Fruit fly (Drosophila melanogaster) whole organism, prepupa: ENCODE results near the gene tey.
A peak's percentile ranks its signal among the peaks of the same experiment; 100 is the strongest.

Experiments
- Blimp-1 ChIP-seq: fragments of 200-800 bp; sonication (Bioruptor generic); optimal IDR thresholded peaks from 3 replicates; lab custom pipeline; 2017; ENCODE audit warnings: missing biosample characterization, missing genetic modification characterization, mild to moderate bottlenecking, moderate library complexity, missing genetic modification reagents
- CG10631 ChIP-seq: fragments of 200-800 bp; sonication (Bioruptor generic); optimal IDR thresholded peaks from 2 replicates; lab custom pipeline; 2016; ENCODE audit warnings: missing biosample characterization, missing genetic modification characterization
- CG11294 ChIP-seq: fragments of 200-800 bp; sonication (Bioruptor generic); IDR thresholded peaks from 2 replicates; pipeline ENCODE4 v1.3.6; 2022; ENCODE audit warnings: missing biosample characterization, missing genetic modification characterization
- CG15336 ChIP-seq: fragments of 200-800 bp; sonication (Bioruptor generic); IDR thresholded peaks from 2 replicates; pipeline ENCODE4 v1.3.6; 2022; ENCODE audit warnings: missing biosample characterization, missing genetic modification characterization
- CG1621 ChIP-seq: fragments of 200-800 bp; sonication (Bioruptor generic); optimal IDR thresholded peaks from 3 replicates; lab custom pipeline; 2018; ENCODE audit warnings: missing biosample characterization, mild to moderate bottlenecking, missing genetic modification characterization
- CG3032 ChIP-seq: fragments of 200-800 bp; optimal IDR thresholded peaks from 2 replicates; lab custom pipeline; 2019; ENCODE audit warnings: missing biosample characterization, mild to moderate bottlenecking, missing genetic modification characterization, moderate library complexity
- CG31627 ChIP-seq: fragments of 200-800 bp; sonication (Bioruptor generic); optimal IDR thresholded peaks from 3 replicates; lab custom pipeline; 2016; ENCODE audit warnings: missing biosample characterization, missing genetic modification characterization
- CG3919 ChIP-seq: fragments of 200-800 bp; sonication (Bioruptor generic); optimal IDR thresholded peaks from 3 replicates; lab custom pipeline; 2016; ENCODE audit warnings: missing biosample characterization, missing genetic modification characterization
- CG6163 ChIP-seq: fragments of 200-800 bp; sonication (Bioruptor generic); IDR thresholded peaks from 3 replicates; pipeline ENCODE4 v1.3.6; 2022; ENCODE audit warnings: missing biosample characterization, missing genetic modification characterization
- CG6276 ChIP-seq: fragments of 200-800 bp; sonication (Bioruptor generic); optimal IDR thresholded peaks from 2 replicates; lab custom pipeline; 2017; ENCODE audit warnings: missing biosample characterization, mild to moderate bottlenecking, missing genetic modification characterization
- CG6792 ChIP-seq: fragments of 200-800 bp; sonication (Bioruptor generic); optimal IDR thresholded peaks from 3 replicates; lab custom pipeline; 2016; ENCODE audit warnings: missing biosample characterization, missing genetic modification characterization
- CG6808 ChIP-seq: fragments of 200-800 bp; sonication (Bioruptor generic); optimal IDR thresholded peaks from 3 replicates; lab custom pipeline; 2017; ENCODE audit warnings: missing biosample characterization, missing genetic modification characterization, mild to moderate bottlenecking, moderate library complexity, missing genetic modification reagents
- CG6854 ChIP-seq: fragments of 200-800 bp; sonication (Bioruptor generic); optimal IDR thresholded peaks from 2 replicates; lab custom pipeline; 2017; ENCODE audit warnings: missing biosample characterization, mild to moderate bottlenecking, missing genetic modification characterization
- CG8119 ChIP-seq: fragments of 200-800 bp; sonication (Bioruptor generic); IDR thresholded peaks from 3 replicates; pipeline ENCODE4 v1.3.6; 2022; ENCODE audit warnings: missing biosample characterization, missing genetic modification characterization
- CG8319 ChIP-seq: fragments of 200-800 bp; sonication (Bioruptor generic); optimal IDR thresholded peaks from 3 replicates; lab custom pipeline; 2016; ENCODE audit warnings: missing biosample characterization, missing genetic modification characterization
- CG8632 ChIP-seq: fragments of 200-800 bp; sonication (Bioruptor generic); optimal IDR thresholded peaks from 3 replicates; lab custom pipeline; 2016; ENCODE audit warnings: missing biosample characterization, missing genetic modification characterization
- Eip78C ChIP-seq: fragments of 200-800 bp; sonication (Bioruptor generic); peaks from one replicate; lab custom pipeline; 2016; ENCODE audit warnings: missing biosample characterization, missing genetic modification characterization
- Eip93F ChIP-seq: fragments of 200-800 bp; sonication (Bioruptor generic); optimal IDR thresholded peaks from 2 replicates; lab custom pipeline; 2016; ENCODE audit warnings: missing biosample characterization, mild to moderate bottlenecking, missing genetic modification characterization
- Ets21C ChIP-seq: fragments of 200-800 bp; sonication (Bioruptor generic); optimal IDR thresholded peaks from 3 replicates; lab custom pipeline; 2016; ENCODE audit warnings: missing biosample characterization, missing genetic modification characterization
- Ets96B ChIP-seq: fragments of 200-800 bp; optimal IDR thresholded peaks from 2 replicates; lab custom pipeline; 2019; ENCODE audit warnings: missing biosample characterization, mild to moderate bottlenecking, missing genetic modification characterization, moderate library complexity
- Gug ChIP-seq: fragments of 200-800 bp; sonication (Bioruptor generic); IDR thresholded peaks from 2 replicates; pipeline ENCODE4 v1.3.6; 2022; ENCODE audit warnings: missing biosample characterization, missing genetic modification characterization
- Hr39 ChIP-seq: fragments of 200-800 bp; sonication (Bioruptor generic); optimal IDR thresholded peaks from 2 replicates; lab custom pipeline; 2016; ENCODE audit warnings: missing biosample characterization, missing genetic modification characterization
- Hr4 ChIP-seq: fragments of 200-800 bp; sonication (Bioruptor generic); optimal IDR thresholded peaks from 3 replicates; lab custom pipeline; 2016; ENCODE audit warnings: missing biosample characterization, missing genetic modification characterization
- Met ChIP-seq: fragments of 200-800 bp; sonication (Bioruptor generic); optimal IDR thresholded peaks from 3 replicates; lab custom pipeline; 2016; ENCODE audit warnings: missing biosample characterization, missing genetic modification characterization
- OdsH ChIP-seq: fragments of 200-800 bp; sonication (Bioruptor generic); optimal IDR thresholded peaks from 3 replicates; lab custom pipeline; 2016; ENCODE audit warnings: missing biosample characterization, missing genetic modification characterization
- Smox ChIP-seq: fragments of 200-800 bp; sonication (Bioruptor generic); optimal IDR thresholded peaks from 3 replicates; lab custom pipeline; 2016; ENCODE audit warnings: missing biosample characterization, missing genetic modification characterization
- Sox102F ChIP-seq: fragments of 200-800 bp; sonication (Bioruptor generic); optimal IDR thresholded peaks from 2 replicates; lab custom pipeline; 2016; ENCODE audit warnings: missing biosample characterization, mild to moderate bottlenecking, missing genetic modification characterization
- achi ChIP-seq: fragments of 200-800 bp; sonication (Bioruptor generic); optimal IDR thresholded peaks from 3 replicates; lab custom pipeline; 2016; ENCODE audit warnings: missing biosample characterization, missing genetic modification characterization
- acj6 ChIP-seq: fragments of 200-800 bp; sonication (Bioruptor generic); optimal IDR thresholded peaks from 3 replicates; lab custom pipeline; 2016; ENCODE audit warnings: missing biosample characterization, missing genetic modification characterization
- dac ChIP-seq: fragments of 200-800 bp; sonication (Bioruptor generic); optimal IDR thresholded peaks from 2 replicates; lab custom pipeline; 2017; ENCODE audit warnings: missing biosample characterization, mild to moderate bottlenecking, missing genetic modification characterization
- dsx ChIP-seq: fragments of 200-800 bp; optimal IDR thresholded peaks from 3 replicates; lab custom pipeline; 2019; ENCODE audit warnings: missing biosample characterization, mild to moderate bottlenecking, missing genetic modification characterization, moderate library complexity; ENCODE audit not compliant: poor library complexity, severe bottlenecking
- eg ChIP-seq: fragments of 200-800 bp; sonication (Bioruptor generic); IDR thresholded peaks from 3 replicates; pipeline ENCODE4 v1.3.6; 2022; ENCODE audit warnings: missing biosample characterization, missing genetic modification characterization
- esn ChIP-seq: fragments of 200-800 bp; sonication (Bioruptor generic); optimal IDR thresholded peaks from 2 replicates; lab custom pipeline; 2016; ENCODE audit warnings: missing biosample characterization, mild to moderate bottlenecking, missing genetic modification characterization, moderate library complexity
- fd59A ChIP-seq: fragments of 200-800 bp; sonication (Bioruptor generic); optimal IDR thresholded peaks from 2 replicates; lab custom pipeline; 2017; ENCODE audit warnings: missing biosample characterization, mild to moderate bottlenecking, missing genetic modification characterization, missing genetic modification reagents
- fd85E ChIP-seq: fragments of 200-800 bp; sonication (Bioruptor generic); optimal IDR thresholded peaks from 3 replicates; lab custom pipeline; 2016; ENCODE audit warnings: missing biosample characterization, missing genetic modification characterization
- fkh ChIP-seq: fragments of 200-800 bp; sonication (Bioruptor generic); optimal IDR thresholded peaks from 3 replicates; lab custom pipeline; 2017; ENCODE audit warnings: missing biosample characterization, mild to moderate bottlenecking, missing genetic modification characterization, moderate library complexity
- lz ChIP-seq: fragments of 200-800 bp; sonication (Bioruptor generic); optimal IDR thresholded peaks from 3 replicates; lab custom pipeline; 2016; ENCODE audit warnings: missing biosample characterization, missing genetic modification characterization
- pdm3 ChIP-seq: fragments of 200-800 bp; sonication (Bioruptor generic); optimal IDR thresholded peaks from 3 replicates; lab custom pipeline; 2016; ENCODE audit warnings: missing biosample characterization, missing genetic modification characterization
- salr ChIP-seq, 2 experiments: fragments of 200-800 bp; sonication (Bioruptor generic); optimal IDR thresholded peaks; 3 replicates each; lab custom pipeline; 2016 to 2018; ENCODE audit warnings: missing biosample characterization in 2 of 2, missing genetic modification characterization in 2 of 2, mild to moderate bottlenecking in 1 of 2
- spab ChIP-seq: fragments of 200-800 bp; sonication (Bioruptor generic); optimal IDR thresholded peaks from 2 replicates; lab custom pipeline; 2017; ENCODE audit warnings: missing biosample characterization, mild to moderate bottlenecking, missing genetic modification characterization, missing genetic modification reagents
- ss ChIP-seq, 2 experiments: fragments of 200-800 bp; sonication (Bioruptor generic); optimal IDR thresholded peaks; 2 replicates in 1 of 2; 3 replicates in 1 of 2; lab custom pipeline; 2017 to 2018; ENCODE audit warnings: mild to moderate bottlenecking in 2 of 2, missing biosample characterization in 2 of 2, missing genetic modification characterization in 2 of 2, moderate library complexity in 1 of 2
- svp ChIP-seq: fragments of 200-800 bp; sonication (Bioruptor generic); peaks from one replicate; lab custom pipeline; 2016; ENCODE audit warnings: missing biosample characterization, missing genetic modification characterization
- topi ChIP-seq: fragments of 200-800 bp; sonication (Bioruptor generic); optimal IDR thresholded peaks from 3 replicates; lab custom pipeline; 2016; ENCODE audit warnings: missing biosample characterization, missing genetic modification characterization
- vri ChIP-seq: fragments of 200-800 bp; sonication (Bioruptor generic); optimal IDR thresholded peaks from 3 replicates; lab custom pipeline; 2016; ENCODE audit warnings: missing biosample characterization, mild to moderate bottlenecking, missing genetic modification characterization

tey gene

dm6 chr3L:19663605-19664230 lies at the start of gene tey:
TSS of gene tey (minus strand) at chr3L:19664104.
- TF ChIP-seq pdm3 (no peak), Eip78C (GFP tag; lab: Kevin White, UChicago) (peak; percentile 43), esn (GFP tag; lab: Kevin White, UChicago) (peak; percentile 7), Blimp-1 (no peak), CG6163 (peak; percentile 32; the same call in 1 of the 3 replicates), ss (GFP tag; optimal IDR thresholded peaks at IDR 0.05; lab: Kevin White, UChicago) (peak in 1 of 2 experiments; percentile 10), fkh (GFP tag; lab: Kevin White, UChicago) (peak; percentile 42)

- no peak for TF ChIP-seq Sox102F (GFP tag; lab: Kevin White, UChicago)
- TF ChIP-seq Eip78C (GFP tag; lab: Kevin White, UChicago) = peak; percentile 43
- TF ChIP-seq CG15336 (GFP tag; lab: Robert Waterston, UW) = peak; percentile 13; the same call in 1 of the 2 replicates
- TF ChIP-seq CG1621 (tag; lab: Kevin White, UChicago) = peak; percentile 69
- TF ChIP-seq, all 60 proteins: peak for 3
These were observed 43.8 kb upstream of the tey start, which contains the start of gene serp for dm6 chr3L:19707570-19708146. TSS of gene serp (minus strand) at chr3L:19708015.

- no peak for TF ChIP-seq CG6854 (GFP tag; lab: Kevin White, UChicago)
- TF ChIP-seq CG8632 (GFP tag; lab: Kevin White, UChicago) = no peak
- peak; percentile 62 for TF ChIP-seq vri (GFP tag; lab: Kevin White, UChicago)
- no peak for TF ChIP-seq CG31627 (GFP tag; lab: Kevin White, UChicago)
- TF ChIP-seq CG6276 (GFP tag; lab: Kevin White, UChicago) = no peak
- no peak for TF ChIP-seq Ets96B (tag; lab: Kevin White, UChicago)
- TF ChIP-seq dac (GFP tag; lab: Kevin White, UChicago) = no peak
- no peak for TF ChIP-seq Gug
- TF ChIP-seq CG6808 (GFP tag; lab: Kevin White, UChicago) = no peak
- TF ChIP-seq Eip78C (GFP tag; lab: Kevin White, UChicago) = peak; percentile 43
- TF ChIP-seq Ets21C (GFP tag; lab: Kevin White, UChicago) = no peak
- no peak for TF ChIP-seq Smox (GFP tag; lab: Kevin White, UChicago)
- no peak for TF ChIP-seq topi (GFP tag; lab: Kevin White, UChicago)
These were observed 41.0 kb upstream of the tey start for dm6 chr3L:19704869-19705268.

- TF ChIP-seq CG6163 (0 out of 3 replicates have a peak, but pooled peaks have one; percentile 35), Gug (no peak), CG10631 (GFP tag; lab: Kevin White, UChicago) (no peak), Hr39 (no peak), eg (GFP tag; lab: Robert Waterston, UW) (no peak), Met (GFP tag; lab: Kevin White, UChicago) (peak; percentile 12), spab (no peak), lz (GFP tag; lab: Kevin White, UChicago) (peak; percentile 3), CG6792 (GFP tag; lab: Kevin White, UChicago) (no peak), CG6808 (GFP tag; lab: Kevin White, UChicago) (peak; percentile 2), CG3032 (tag; lab: Kevin White, UChicago) (no peak), svp (GFP tag; lab: Kevin White, UChicago) (peak; percentile 71), dsx (GFP tag; lab: Kevin White, UChicago) (no peak), salr (GFP tag; optimal IDR thresholded peaks at IDR 0.05; lab: Kevin White, UChicago) (no peak), fd85E (GFP tag; lab: Kevin White, UChicago) (no peak), CG11294 (GFP tag; lab: Robert Waterston, UW) (no peak), Eip93F (GFP tag; lab: Kevin White, UChicago) (no peak), achi (GFP tag; lab: Kevin White, UChicago) (no peak), CG3919 (no peak), CG8119 (no peak), CG8319 (GFP tag; lab: Kevin White, UChicago) (no peak), Sox102F (GFP tag; lab: Kevin White, UChicago) (peak; percentile 33), acj6 (GFP tag; lab: Kevin White, UChicago) (no peak), OdsH (no peak), Hr4 (GFP tag; lab: Kevin White, UChicago) (no peak), Eip78C (GFP tag; lab: Kevin White, UChicago) (peak; percentile 64), CG1621 (tag; lab: Kevin White, UChicago) (no peak), fd59A (GFP tag; lab: Kevin White, UChicago) (no peak)
These were observed 39.4 kb upstream of the tey start for dm6 chr3L:19703323-19703722.
